Worm (Caenorhabditis elegans) whole organism, late embryonic: ENCODE data around the gene T19H12.3.

Source experiments
- F13H6.1 ChIP-seq: sonication (generic microtip); optimal IDR thresholded peaks from 2 replicates; lab custom pipeline; 2016; ENCODE audit warnings: missing genetic modification characterization, missing compliant biosample characterization
- ama-1 ChIP-seq: fragments of 150-350 bp; optimal IDR thresholded peaks from 2 replicates; lab custom pipeline; 2014
- ceh-9 ChIP-seq: sonication (generic microtip); optimal IDR thresholded peaks from 2 replicates; lab custom pipeline; 2016; ENCODE audit warnings: mild to moderate bottlenecking, missing genetic modification characterization, inconsistent platforms, missing compliant biosample characterization
- rnt-1 ChIP-seq: sonication (generic microtip); optimal IDR thresholded peaks from 2 replicates; lab custom pipeline; 2016; ENCODE audit warnings: missing genetic modification characterization, missing compliant biosample characterization
- sox-4 ChIP-seq: sonication (generic microtip); optimal IDR thresholded peaks from 2 replicates; lab custom pipeline; 2017; ENCODE audit warnings: mild to moderate bottlenecking, missing genetic modification characterization, inconsistent platforms, missing compliant biosample characterization

- TF ChIP-seq ama-1 (lab: Kevin White, UChicago) (no peak), rnt-1 (no peak), F13H6.1 (no peak), sox-4 (tag; lab: Kevin White, UChicago) (no peak), ceh-9 (tag; lab: Kevin White, UChicago) (no peak)
Measured at ce11 chrV:4877587-4877986, 7.9 kb upstream of the T19H12.3 start, which contains the start of gene T19H12.6.
